Fruit fly (Drosophila melanogaster): ENCODE measurements around the gene mei-217.

mei-217 gene

DNA sequence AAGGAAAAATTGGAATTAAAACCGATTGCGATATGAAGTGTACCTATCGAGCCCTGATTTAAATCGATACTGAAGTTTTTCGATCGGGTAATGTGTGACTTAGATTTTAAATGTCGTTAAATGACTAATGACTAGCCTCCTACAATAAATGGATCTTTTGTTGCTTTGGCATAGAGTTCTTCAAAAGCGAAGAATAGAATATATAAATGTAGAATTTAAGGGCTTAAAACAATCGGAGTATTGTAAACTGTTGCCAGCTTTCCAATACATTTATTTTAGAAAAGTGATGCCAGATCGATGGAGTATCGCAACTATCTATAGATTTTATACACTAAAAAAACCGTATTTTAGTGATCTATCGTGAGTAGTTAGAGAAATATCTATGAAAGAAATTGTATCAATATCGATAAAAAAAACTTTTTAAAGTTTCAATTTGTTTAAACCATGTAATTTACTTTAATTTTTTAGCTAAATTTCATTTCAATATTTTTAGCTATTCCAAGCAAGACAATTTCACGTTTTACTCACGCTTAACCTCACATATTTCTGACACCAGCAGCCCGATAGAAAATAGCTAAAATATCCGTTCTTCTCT, at the start of gene mei-217, which contains the start of gene mei-218:
mei-217 (minus strand) TSS at position 51 of the 595 bp plus-strand sequence.
mei-218 (minus strand) TSS at position 51 of the 595 bp plus-strand sequence.
- TF ChIP-seq disco-r (GFP tag; optimal IDR thresholded peaks at IDR 0.05) (no peak), row (GFP tag; IDR thresholded peaks at IDR 0.05) (peak; percentile 82), MTF-1 (GFP tag; optimal IDR thresholded peaks at IDR 0.05; ENCODE audit: borderline replicate concordance) (no peak), Ada2b (GFP tag; IDR thresholded peaks at IDR 0.05) (no peak), Myb (GFP tag; optimal IDR thresholded peaks at IDR 0.05) (peak; percentile 1), D (optimal IDR thresholded peaks at IDR 0.05) (no peak), D (GFP tag; optimal IDR thresholded peaks at IDR 0.05) (no peak), CG1233 (GFP tag; optimal IDR thresholded peaks at IDR 0.05) (no peak), Fer3 (tag; optimal IDR thresholded peaks at IDR 0.05) (no peak), Sin3A (optimal IDR thresholded peaks at IDR 0.05) (no peak), sim (GFP tag; IDR thresholded peaks at IDR 0.05) (no peak), gsb (GFP tag; IDR thresholded peaks at IDR 0.05) (no peak), CG7963 (GFP tag; IDR thresholded peaks at IDR 0.05; ENCODE audit: partially characterized antibody) (no peak), ac (GFP tag; optimal IDR thresholded peaks at IDR 0.05) (no peak), CG34224 (GFP tag; IDR thresholded peaks at IDR 0.05; ENCODE audit: partially characterized antibody) (peak; percentile 58; the same call in 2 of the 3 replicates), CG33213 (GFP tag; optimal IDR thresholded peaks at IDR 0.05) (no peak), CG7928 (GFP tag; optimal IDR thresholded peaks at IDR 0.05) (no peak), Hr3 (GFP tag; optimal IDR thresholded peaks at IDR 0.05) (no peak), CG1603 (tag; optimal IDR thresholded peaks at IDR 0.05) (no peak), CG6689 (GFP tag; IDR thresholded peaks at IDR 0.05) (no peak), hbn (GFP tag; IDR thresholded peaks at IDR 0.05; ENCODE audit: partially characterized antibody) (peak; percentile 68), TFAM (GFP tag; optimal IDR thresholded peaks at IDR 0.05) (no peak), stwl (tag; optimal IDR thresholded peaks at IDR 0.05) (peak; percentile 59), gcm2 (GFP tag; optimal IDR thresholded peaks at IDR 0.05) (no peak), nmo (GFP tag; optimal IDR thresholded peaks at IDR 0.05) (no peak), CG6272 (GFP tag; IDR thresholded peaks at IDR 0.05) (no peak), seq (GFP tag; IDR thresholded peaks at IDR 0.05) (no peak), ase (GFP tag; IDR thresholded peaks at IDR 0.05) (no peak), Bteb2 (GFP tag; optimal IDR thresholded peaks at IDR 0.05) (no peak), CG18599 (GFP tag; optimal IDR thresholded peaks at IDR 0.05) (no peak), CG8765 (GFP tag; IDR thresholded peaks at IDR 0.05) (no peak), PHDP (tag; optimal IDR thresholded peaks at IDR 0.05) (no peak), CG14014 (GFP tag; IDR thresholded peaks at IDR 0.05) (no peak), jing (GFP tag; optimal IDR thresholded peaks at IDR 0.05) (no peak), Sox102F (GFP tag; optimal IDR thresholded peaks at IDR 0.05) (no peak), tap (tag; optimal IDR thresholded peaks at IDR 0.05) (no peak), HHEX (GFP tag; optimal IDR thresholded peaks at IDR 0.05) (no peak), ara (GFP tag; IDR thresholded peaks at IDR 0.05) (no peak), emc (GFP tag; optimal IDR thresholded peaks at IDR 0.05) (no peak), luna (GFP tag; optimal IDR thresholded peaks at IDR 0.05) (no peak), pita (GFP tag; optimal IDR thresholded peaks at IDR 0.05) (no peak), Vsx1 (GFP tag; optimal IDR thresholded peaks at IDR 0.05) (no peak), prd (optimal IDR thresholded peaks at IDR 0.05) (no peak), prd (GFP tag; IDR thresholded peaks at IDR 0.05) (no peak; the same call in 2 of the 3 replicates), slp2 (GFP tag; optimal IDR thresholded peaks at IDR 0.05) (no peak), CG16863 (GFP tag; optimal IDR thresholded peaks at IDR 0.05) (no peak), Nf-YA (GFP tag; IDR thresholded peaks at IDR 0.05) (no peak), Elba2 (GFP tag; optimal IDR thresholded peaks at IDR 0.05) (no peak), Tbp (GFP tag; optimal IDR thresholded peaks at IDR 0.05) (no peak), Atf3 (GFP tag; optimal IDR thresholded peaks at IDR 0.05) (no peak), CG17186 (GFP tag; optimal IDR thresholded peaks at IDR 0.05) (no peak), crc (GFP tag; optimal IDR thresholded peaks at IDR 0.05) (no peak)
